Worm (Caenorhabditis elegans): ENCODE measurements around the gene cest-24.

DNA sequence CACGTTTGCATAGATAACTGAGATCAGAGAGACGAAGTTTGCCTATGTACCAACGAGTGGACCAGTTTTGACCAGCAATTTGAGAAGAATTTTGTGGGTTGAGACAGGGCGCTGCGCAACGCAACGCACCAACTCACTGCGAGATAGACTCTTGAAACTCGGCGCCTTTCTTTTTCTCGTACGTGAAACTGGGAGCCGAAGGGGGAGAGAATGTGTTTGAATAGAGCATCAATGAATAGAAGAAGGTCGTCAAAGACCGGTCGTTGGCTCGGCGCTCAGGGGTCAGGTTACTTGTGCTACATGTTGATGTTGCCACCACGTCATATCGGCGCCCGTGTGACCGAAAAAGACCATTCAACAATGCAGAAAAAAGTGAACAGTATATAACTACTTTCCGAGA, 42.8 kb downstream of the cest-24 start:
- TF ChIP-seq egl-27 (tag; optimal IDR thresholded peaks at IDR 0.05) (no peak), nhr-25 (tag; optimal IDR thresholded peaks at IDR 0.05) (no peak), nhr-28 (tag; optimal IDR thresholded peaks at IDR 0.05) (no peak), nhr-237 (tag; optimal IDR thresholded peaks at IDR 0.05) (no peak), nhr-11 (tag; optimal IDR thresholded peaks at IDR 0.05) (no peak), jun-1 (tag; optimal IDR thresholded peaks at IDR 0.05) (no peak), pha-4 (tag; optimal IDR thresholded peaks at IDR 0.05) (peak; percentile 83), ceh-16 (tag; optimal IDR thresholded peaks at IDR 0.05) (no peak)
